Worm (Caenorhabditis elegans) whole organism, midembryonic: ENCODE data around the gene F53B3.6.

Source experiments
- cog-1 ChIP-seq: sonication (generic microtip); optimal IDR thresholded peaks from 2 replicates; lab custom pipeline; 2016; ENCODE audit warnings: missing genetic modification characterization, missing compliant biosample characterization
- flt-1 ChIP-seq: fragments of 200-800 bp; sonication (Bioruptor generic); IDR thresholded peaks from 2 replicates; pipeline ENCODE4 v1.3.6; 2022; ENCODE audit warnings: missing genetic modification characterization, missing compliant biosample characterization
- klf-2 ChIP-seq: fragments of 200-800 bp; sonication (Bioruptor generic); conservative IDR thresholded peaks from 2 replicates; pipeline ENCODE4 v1.3.6; 2022; ENCODE audit warnings: missing genetic modification reagents, missing genetic modification characterization, missing compliant biosample characterization
- ref-1 ChIP-seq: fragments of 200-800 bp; sonication (Bioruptor generic); conservative IDR thresholded peaks from 2 replicates; pipeline ENCODE4 v1.3.6; 2022; ENCODE audit warnings: missing genetic modification reagents, missing genetic modification characterization, missing compliant biosample characterization
- tab-1 ChIP-seq: fragments of 200-800 bp; sonication (Bioruptor generic); IDR thresholded peaks from 2 replicates; pipeline ENCODE4 v1.3.6; 2022; ENCODE audit warnings: missing genetic modification characterization, missing compliant biosample characterization

DNA sequence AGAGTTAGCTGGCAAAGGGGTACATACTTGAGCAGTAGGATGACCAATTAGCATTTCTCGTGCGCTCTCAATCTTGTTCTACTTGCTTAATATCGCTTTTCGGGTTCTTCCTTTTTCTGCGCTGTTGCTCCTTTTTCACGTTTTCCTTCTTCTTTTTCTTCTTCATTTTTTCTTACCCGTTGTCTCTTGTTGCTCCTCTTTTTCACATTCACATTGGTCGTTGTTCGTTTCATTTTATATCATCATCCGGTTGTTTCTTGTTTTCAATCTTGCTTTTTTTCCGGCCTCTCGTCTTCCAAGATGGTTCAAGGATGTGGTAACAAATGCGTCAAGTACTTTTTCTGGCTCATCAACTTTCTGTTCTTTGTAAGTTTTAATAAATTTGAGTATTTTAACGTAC lies 43.9 kb upstream of the F53B3.6 start, which contains the start of gene tsp-6:
- TF ChIP-seq klf-2 (GFP tag; lab: Robert Waterston, UW) = no peak
- TF ChIP-seq ref-1 (GFP tag; lab: Robert Waterston, UW) = no peak
- TF ChIP-seq cog-1 (tag; lab: Kevin White, UChicago) = no peak
- no peak for TF ChIP-seq tab-1 (GFP tag; lab: Robert Waterston, UW)
- no peak for TF ChIP-seq flt-1 (GFP tag; lab: Robert Waterston, UW)
